Worm (Caenorhabditis elegans): ENCODE data around the gene Y57G11C.1130.

Gene Y57G11C.1130

ce11 chrIV:14760845-14761244 is 21.5 kb upstream of the Y57G11C.1130 start, which contains the start of gene ptp-5.2:
TSS of gene ptp-5.2 (minus strand) at chrIV:14760945.
- TF ChIP-seq nhr-28 (tag; optimal IDR thresholded peaks at IDR 0.05) (no peak), C04F5.9 (tag; optimal IDR thresholded peaks at IDR 0.05) (no peak), isw-1 (GFP tag; IDR thresholded peaks at IDR 0.05) (no peak)

ce11 chrIV:14763348-14763747 is 19.0 kb upstream of the Y57G11C.1130 start:
- TF ChIP-seq snu-23 (GFP tag; optimal IDR thresholded peaks at IDR 0.05), result peak; percentile 77
- peak; percentile 89 for TF ChIP-seq lin-14 (GFP tag; optimal IDR thresholded peaks at IDR 0.05)
- peak; percentile 72 for TF ChIP-seq blmp-1 (tag; optimal IDR thresholded peaks at IDR 0.05)
- peak; percentile 13 for TF ChIP-seq snpc-4 (tag; optimal IDR thresholded peaks at IDR 0.05)
- peak; percentile 57 for TF ChIP-seq ama-1 (optimal IDR thresholded peaks at IDR 0.05)
- peak; percentile 57 for TF ChIP-seq swsn-7 (tag; optimal IDR thresholded peaks at IDR 0.05)
- peak; percentile 19 to 35 (median 32) for TF ChIP-seq dpl-1 (GFP tag; optimal IDR thresholded peaks at IDR 0.05)
- TF ChIP-seq mdl-1 (tag; optimal IDR thresholded peaks at IDR 0.05), result peak in 1 of 2 experiments; percentile 80
- peak; percentile 51 for TF ChIP-seq C16A3.4 (tag; optimal IDR thresholded peaks at IDR 0.05)
- peak; percentile 64 for TF ChIP-seq mep-1 (tag; optimal IDR thresholded peaks at IDR 0.05)
- TF ChIP-seq elt-3 (tag; optimal IDR thresholded peaks at IDR 0.05), result peak in 1 of 6 experiments; percentile 28
- TF ChIP-seq skn-1 (tag; optimal IDR thresholded peaks at IDR 0.05), result peak; percentile 24
- TF ChIP-seq nhr-71 (tag; optimal IDR thresholded peaks at IDR 0.05), result peak; percentile 89
- TF ChIP-seq jun-1 (tag; optimal IDR thresholded peaks at IDR 0.05), result peak; percentile 2
- TF ChIP-seq lsy-2 (tag; optimal IDR thresholded peaks at IDR 0.05), result peak; percentile 61 to 77
- TF ChIP-seq rnt-1 (tag; optimal IDR thresholded peaks at IDR 0.05), result peak; percentile 57
- TF ChIP-seq nhr-90 (tag; optimal IDR thresholded peaks at IDR 0.05; ENCODE audit: poor library complexity), result peak; percentile 28
- TF ChIP-seq dsc-1 (tag; optimal IDR thresholded peaks at IDR 0.05), result peak; percentile 39
- TF ChIP-seq nhr-20 (tag; optimal IDR thresholded peaks at IDR 0.05), result peak; percentile 80
- TF ChIP-seq lin-13 (GFP tag; optimal IDR thresholded peaks at IDR 0.05), result peak; percentile 48
- peak; percentile 22 for TF ChIP-seq egl-13 (tag; optimal IDR thresholded peaks at IDR 0.05)
- TF ChIP-seq lir-3 (tag; optimal IDR thresholded peaks at IDR 0.05; ENCODE audit: poor library complexity), result peak; percentile 47
- peak; percentile 50 for TF ChIP-seq unc-86 (tag; optimal IDR thresholded peaks at IDR 0.05)
- peak; percentile 62 for TF ChIP-seq xbp-1 (tag; optimal IDR thresholded peaks at IDR 0.05)
- TF ChIP-seq efl-1 (optimal IDR thresholded peaks at IDR 0.05), result peak; percentile 50 to 55
- TF ChIP-seq efl-1 (GFP tag; optimal IDR thresholded peaks at IDR 0.05 in 1 of 2), result peak; percentile 44 to 92
- TF ChIP-seq ceh-82 (tag; optimal IDR thresholded peaks at IDR 0.05), result peak in 1 of 3 experiments; percentile 34
- peak; percentile 61 for TF ChIP-seq tbx-2 (tag; optimal IDR thresholded peaks at IDR 0.05)
- TF ChIP-seq elt-2 (tag; optimal IDR thresholded peaks at IDR 0.05), result peak; percentile 47
- TF ChIP-seq lin-35 (GFP tag; optimal IDR thresholded peaks at IDR 0.05), result peak; percentile 50 to 79
- peak; percentile 69 for TF ChIP-seq nhr-19 (GFP tag; conservative IDR thresholded peaks at IDR 0.05)
- peak; percentile 72 for TF ChIP-seq fkh-8 (tag; optimal IDR thresholded peaks at IDR 0.05)
- TF ChIP-seq mab-9 (GFP tag; IDR thresholded peaks at IDR 0.05), result peak; percentile 44; the same call in 1 of the 2 replicates
- TF ChIP-seq nhr-47 (tag; optimal IDR thresholded peaks at IDR 0.05), result peak; percentile 71
- TF ChIP-seq nhr-85 (tag), result peak; percentile 77
- peak; percentile 60 for TF ChIP-seq isw-1 (GFP tag; IDR thresholded peaks at IDR 0.05)

ce11 chrIV:14763938-14764718 is 18.2 kb upstream of the Y57G11C.1130 start:
- TF ChIP-seq ceh-88 (GFP tag; IDR thresholded peaks at IDR 0.05) (peak; percentile 16; the same call in 1 of the 2 replicates), ztf-4 (tag; optimal IDR thresholded peaks at IDR 0.05) (peak; percentile 38), ama-1 (optimal IDR thresholded peaks at IDR 0.05) (peak; percentile 79), mdl-1 (tag; optimal IDR thresholded peaks at IDR 0.05) (no peak), nhr-77 (tag; optimal IDR thresholded peaks at IDR 0.05) (no peak), ets-5 (GFP tag; IDR thresholded peaks at IDR 0.05) (0 out of 2 replicates have a peak, but pooled peaks have one; percentile 33), rnt-1 (tag; optimal IDR thresholded peaks at IDR 0.05) (peak; percentile 17), vab-15 (tag; optimal IDR thresholded peaks at IDR 0.05) (peak; percentile 46), nhr-28 (tag; optimal IDR thresholded peaks at IDR 0.05) (no peak), nhr-71 (tag; optimal IDR thresholded peaks at IDR 0.05) (peak; percentile 45), unc-130 (tag; optimal IDR thresholded peaks at IDR 0.05) (no peak), lin-14 (GFP tag; optimal IDR thresholded peaks at IDR 0.05) (no peak), efl-1 (optimal IDR thresholded peaks at IDR 0.05) (no peak), efl-1 (GFP tag; optimal IDR thresholded peaks at IDR 0.05 in 1 of 2) (peak in 1 of 2 experiments; percentile 18), lsy-2 (tag; optimal IDR thresholded peaks at IDR 0.05) (peak in 1 of 2 experiments; percentile 1), hlh-17 (GFP tag; optimal IDR thresholded peaks at IDR 0.05; ENCODE audit: borderline replicate concordance) (no peak), nhr-20 (tag; optimal IDR thresholded peaks at IDR 0.05) (no peak)
